Worm (Caenorhabditis elegans) whole organism, mixed stage, embryonic: ENCODE measurements around the gene W08E12.8.

ENCODE experiments used
- M03D4.4 ChIP-seq: sonication (generic microtip); optimal IDR thresholded peaks from 2 replicates; lab custom pipeline; 2017; ENCODE audit warnings: mild to moderate bottlenecking, missing genetic modification characterization, missing compliant biosample characterization
- bed-3 ChIP-seq: fragments of 200-800 bp; sonication (Bioruptor generic); optimal IDR thresholded peaks from 3 replicates; lab custom pipeline; 2018; ENCODE audit warnings: mild to moderate bottlenecking, missing genetic modification characterization, moderate library complexity, missing compliant biosample characterization
- blmp-1 ChIP-seq: fragments of 150-350 bp; optimal IDR thresholded peaks from 2 replicates; lab custom pipeline; 2014; ENCODE audit warnings: missing biosample characterization, missing genetic modification characterization
- ceh-39 ChIP-seq: fragments of 150-350 bp; optimal IDR thresholded peaks from 2 replicates; lab custom pipeline; 2014; ENCODE audit warnings: missing biosample characterization, missing genetic modification characterization
- ceh-43 ChIP-seq: fragments of 200-800 bp; sonication (Bioruptor generic); optimal IDR thresholded peaks from 2 replicates; lab custom pipeline; 2018; ENCODE audit warnings: mild to moderate bottlenecking, missing genetic modification characterization, moderate library complexity, missing compliant biosample characterization
- ceh-83 ChIP-seq: fragments of 200-800 bp; sonication (Bioruptor generic); optimal IDR thresholded peaks from 2 replicates; lab custom pipeline; 2018; ENCODE audit warnings: mild to moderate bottlenecking, missing genetic modification characterization, missing compliant biosample characterization
- ces-1 ChIP-seq: fragments of 150-350 bp; optimal IDR thresholded peaks from 2 replicates; lab custom pipeline; 2014; ENCODE audit warnings: missing biosample characterization, missing genetic modification reagents, missing genetic modification characterization
- drap-1 ChIP-seq: fragments of 200-800 bp; sonication (Bioruptor generic); optimal IDR thresholded peaks from 3 replicates; lab custom pipeline; 2018; ENCODE audit warnings: mild to moderate bottlenecking, missing genetic modification characterization, missing compliant biosample characterization
- elt-1 ChIP-seq: sonication (generic microtip); optimal IDR thresholded peaks from 2 replicates; lab custom pipeline; 2017; ENCODE audit warnings: missing genetic modification characterization, mild to moderate bottlenecking, missing compliant biosample characterization, antibody characterized with exemption, moderate library complexity, borderline replicate concordance; ENCODE audit not compliant: insufficient read depth
- elt-3 ChIP-seq: fragments of 150-350 bp; optimal IDR thresholded peaks from 2 replicates; lab custom pipeline; 2014; ENCODE audit warnings: missing biosample characterization, missing genetic modification characterization
- ham-2 ChIP-seq: fragments of 200-800 bp; sonication (Bioruptor generic); optimal IDR thresholded peaks from 2 replicates; lab custom pipeline; 2018; ENCODE audit warnings: mild to moderate bottlenecking, missing genetic modification characterization, missing compliant biosample characterization
- hlh-1 ChIP-seq: fragments of 150-350 bp; optimal IDR thresholded peaks from 2 replicates; lab custom pipeline; 2014; ENCODE audit warnings: missing biosample characterization, missing genetic modification reagents, missing genetic modification characterization
- lin-13 ChIP-seq: fragments of 150-350 bp; optimal IDR thresholded peaks from 2 replicates; lab custom pipeline; 2014; ENCODE audit warnings: missing biosample characterization, missing genetic modification characterization
- lin-32 ChIP-seq: fragments of 200-800 bp; sonication (Bioruptor generic); optimal IDR thresholded peaks from 2 replicates; lab custom pipeline; 2018; ENCODE audit warnings: mild to moderate bottlenecking, missing genetic modification characterization, missing compliant biosample characterization
- mab-5 ChIP-seq: fragments of 150-350 bp; optimal IDR thresholded peaks from 2 replicates; lab custom pipeline; 2014; ENCODE audit warnings: missing biosample characterization, missing genetic modification characterization
- mep-1 ChIP-seq: fragments of 150-350 bp; optimal IDR thresholded peaks from 2 replicates; lab custom pipeline; 2017; ENCODE audit warnings: missing biosample characterization, missing genetic modification reagents, missing genetic modification characterization, inconsistent platforms
- mls-2 ChIP-seq: sonication (generic microtip); optimal IDR thresholded peaks from 2 replicates; lab custom pipeline; 2016; ENCODE audit warnings: mild to moderate bottlenecking, missing genetic modification characterization, moderate library complexity, missing compliant biosample characterization
- nhr-2 ChIP-seq: fragments of 150-350 bp; optimal IDR thresholded peaks from 2 replicates; lab custom pipeline; 2014; ENCODE audit warnings: missing biosample characterization, missing genetic modification characterization
- nhr-237 ChIP-seq: fragments of 150-350 bp; optimal IDR thresholded peaks from 2 replicates; lab custom pipeline; 2014; ENCODE audit warnings: missing biosample characterization, missing genetic modification characterization
- nhr-28 ChIP-seq: fragments of 150-350 bp; optimal IDR thresholded peaks from 2 replicates; lab custom pipeline; 2014; ENCODE audit warnings: missing biosample characterization, missing genetic modification characterization
- nhr-76 ChIP-seq: sonication (generic microtip); optimal IDR thresholded peaks from 2 replicates; lab custom pipeline; 2017; ENCODE audit warnings: missing biosample characterization, missing genetic modification characterization
- pha-4 ChIP-seq: fragments of 150-350 bp; optimal IDR thresholded peaks from 2 replicates; lab custom pipeline; 2018; ENCODE audit warnings: missing biosample characterization, missing genetic modification reagents, missing genetic modification characterization
- sem-2 ChIP-seq: fragments of 200-800 bp; sonication (Bioruptor generic); optimal IDR thresholded peaks from 2 replicates; lab custom pipeline; 2018; ENCODE audit warnings: mild to moderate bottlenecking, missing genetic modification characterization, missing compliant biosample characterization
- snpc-4 ChIP-seq: fragments of 150-350 bp; optimal IDR thresholded peaks from 2 replicates; lab custom pipeline; 2014; ENCODE audit warnings: missing biosample characterization, missing genetic modification characterization
- sptf-1 ChIP-seq: sonication (generic microtip); optimal IDR thresholded peaks from 2 replicates; lab custom pipeline; 2017; ENCODE audit warnings: mild to moderate bottlenecking, missing genetic modification characterization, moderate library complexity, missing compliant biosample characterization
- unc-120 ChIP-seq: sonication (generic microtip); optimal IDR thresholded peaks from 2 replicates; lab custom pipeline; 2017; ENCODE audit warnings: missing genetic modification characterization, missing compliant biosample characterization; ENCODE audit not compliant: poor library complexity, severe bottlenecking
- unc-39 ChIP-seq: fragments of 150-350 bp; optimal IDR thresholded peaks from 2 replicates; lab custom pipeline; 2014; ENCODE audit warnings: missing biosample characterization, missing genetic modification characterization
- unc-62 ChIP-seq: fragments of 150-350 bp; optimal IDR thresholded peaks from 2 replicates; lab custom pipeline; 2014; ENCODE audit warnings: missing biosample characterization, missing genetic modification reagents, missing genetic modification characterization
- zip-8 ChIP-seq: fragments of 150-350 bp; optimal IDR thresholded peaks from 2 replicates; lab custom pipeline; 2014; ENCODE audit warnings: missing biosample characterization, missing genetic modification characterization
- ztf-11 ChIP-seq: fragments of 150-350 bp; optimal IDR thresholded peaks from 2 replicates; lab custom pipeline; 2014; ENCODE audit warnings: missing biosample characterization, missing genetic modification characterization

The W08E12.8 gene

ce11 chrIV:3254443-3254842, 37.7 kb upstream of the W08E12.8 start, which contains the start of gene dmd-9:
TSS of gene dmd-9 (minus strand) at chrIV:3254543.
- TF ChIP-seq pha-4 (tag; lab: Kevin White, UChicago) (no peak), M03D4.4 (tag; lab: Kevin White, UChicago) (peak; percentile 4)

- TF ChIP-seq sptf-1: no peak
- no peak for TF ChIP-seq ceh-83
- TF ChIP-seq lin-13: no peak
- no peak for TF ChIP-seq ceh-39 (tag; lab: Kevin White, UChicago)
- TF ChIP-seq M03D4.4 (tag; lab: Kevin White, UChicago): no peak
- no peak for TF ChIP-seq sem-2 (GFP tag; lab: Kevin White, UChicago)
- TF ChIP-seq ces-1 (GFP tag; lab: Kevin White, UChicago): no peak
- TF ChIP-seq elt-3: no peak
- TF ChIP-seq nhr-76 (tag; lab: Kevin White, UChicago): no peak
- TF ChIP-seq unc-62 (GFP tag; lab: Kevin White, UChicago): peak; percentile 38
- peak; percentile 60 for TF ChIP-seq hlh-1 (tag; lab: Kevin White, UChicago)
Observed at ce11 chrIV:3256866-3257265, 35.3 kb upstream of the W08E12.8 start.

ce11 chrIV:3258528-3258927, 33.6 kb upstream of the W08E12.8 start, which contains the start of gene T26C12.1:
TSS of gene T26C12.1 (plus strand) at chrIV:3258910.
- TF ChIP-seq unc-120 (tag; lab: Kevin White, UChicago) (no peak), nhr-28 (no peak), nhr-76 (tag; lab: Kevin White, UChicago) (no peak), mab-5 (no peak), lin-32 (GFP tag; lab: Kevin White, UChicago) (no peak), nhr-2 (tag; lab: Kevin White, UChicago) (no peak), unc-39 (tag; lab: Kevin White, UChicago) (no peak), sptf-1 (no peak), ham-2 (GFP tag; lab: Kevin White, UChicago) (no peak), mls-2 (tag; lab: Kevin White, UChicago) (no peak), blmp-1 (tag; lab: Kevin White, UChicago) (no peak), ceh-43 (GFP tag; lab: Kevin White, UChicago) (no peak), elt-1 (tag; lab: Kevin White, UChicago) (no peak), hlh-1 (tag; lab: Kevin White, UChicago) (no peak), drap-1 (GFP tag; lab: Kevin White, UChicago) (no peak)

ce11 chrIV:3260216-3260615, 32.0 kb upstream of the W08E12.8 start:
- TF ChIP-seq zip-8 (tag; lab: Kevin White, UChicago) (peak; percentile 94), elt-3 (no peak)

- TF ChIP-seq unc-62 (GFP tag; lab: Kevin White, UChicago) (no peak), snpc-4 (no peak), elt-1 (tag; lab: Kevin White, UChicago) (no peak), nhr-76 (tag; lab: Kevin White, UChicago) (no peak), mls-2 (tag; lab: Kevin White, UChicago) (no peak), blmp-1 (tag; lab: Kevin White, UChicago) (no peak), bed-3 (no peak), nhr-2 (tag; lab: Kevin White, UChicago) (no peak), pha-4 (tag; lab: Kevin White, UChicago) (no peak), drap-1 (GFP tag; lab: Kevin White, UChicago) (no peak), ztf-11 (tag; lab: Kevin White, UChicago) (no peak), lin-32 (GFP tag; lab: Kevin White, UChicago) (no peak), M03D4.4 (tag; lab: Kevin White, UChicago) (no peak), unc-39 (tag; lab: Kevin White, UChicago) (no peak)
Observed at ce11 chrIV:3261761-3262160, 30.4 kb upstream of the W08E12.8 start.

- TF ChIP-seq mab-5 (no peak), nhr-28 (no peak), ceh-43 (GFP tag; lab: Kevin White, UChicago) (no peak), lin-13 (no peak), ceh-83 (no peak), ham-2 (GFP tag; lab: Kevin White, UChicago) (no peak), elt-1 (tag; lab: Kevin White, UChicago) (no peak), hlh-1 (tag; lab: Kevin White, UChicago) (no peak), sptf-1 (no peak), unc-62 (GFP tag; lab: Kevin White, UChicago) (no peak), nhr-76 (tag; lab: Kevin White, UChicago) (no peak), M03D4.4 (tag; lab: Kevin White, UChicago) (no peak), snpc-4 (no peak), nhr-237 (tag; lab: Kevin White, UChicago) (no peak), ces-1 (GFP tag; lab: Kevin White, UChicago) (no peak), drap-1 (GFP tag; lab: Kevin White, UChicago) (no peak), lin-32 (GFP tag; lab: Kevin White, UChicago) (no peak), ztf-11 (tag; lab: Kevin White, UChicago) (no peak), mep-1 (tag; lab: Kevin White, UChicago) (no peak)
Observed at ce11 chrIV:3265657-3266056, 26.5 kb upstream of the W08E12.8 start, which contains the start of gene T26C12.2. TSS of gene T26C12.2 (minus strand) at chrIV:3265757.
